Fruit fly (Drosophila melanogaster): Measurements from ENCODE around the gene Arr2.
A peak's percentile ranks its signal among the peaks of the same experiment; 100 is the strongest.

Gene Arr2

dm6 chr3L:8600752-8601433 is 47.8 kb downstream of the Arr2 start, which contains the start of the genes Nelf-E and RpL14 (continued):
- TF ChIP-seq Chrac-16 (GFP tag; optimal IDR thresholded peaks at IDR 0.05) (peak; percentile 80), CG14965 (GFP tag; optimal IDR thresholded peaks at IDR 0.05; ENCODE audit: borderline replicate concordance) (peak; percentile 82), lov (optimal IDR thresholded peaks at IDR 0.05) (no peak), lov (GFP tag; IDR thresholded peaks at IDR 0.05) (peak; percentile 97), pnt (GFP tag; optimal IDR thresholded peaks at IDR 0.05) (peak; percentile 73), cas (GFP tag; IDR thresholded peaks at IDR 0.05) (peak; percentile 91), Gsc (GFP tag; IDR thresholded peaks at IDR 0.05) (no peak), Nf-YB (GFP tag; optimal IDR thresholded peaks at IDR 0.05) (peak; percentile 84), CG2116 (GFP tag; optimal IDR thresholded peaks at IDR 0.05) (peak; percentile 100), ham (GFP tag; IDR thresholded peaks at IDR 0.05) (peak; percentile 84), slbo (GFP tag; IDR thresholded peaks at IDR 0.05) (peak; percentile 93), CG11560 (tag; IDR thresholded peaks at IDR 0.05) (peak; percentile 51; the same call in 2 of the 3 replicates), Gug (GFP tag; IDR thresholded peaks at IDR 0.05) (peak; percentile 62; the same call in 3 of the 4 replicates), crp (GFP tag; optimal IDR thresholded peaks at IDR 0.05) (peak in 1 of 2 experiments; percentile 74), TFAM (GFP tag; optimal IDR thresholded peaks at IDR 0.05) (peak; percentile 91), zen2 (GFP tag; IDR thresholded peaks at IDR 0.05; ENCODE audit: partially characterized antibody) (no peak)

Measured in whole organism, embryonic.